Fruit fly (Drosophila melanogaster): ENCODE results near the gene CG12170.

Gene CG12170

dm6 chr3R:5671265-5671663 is 34.2 kb downstream of the CG12170 start (continued):
- no peak for TF ChIP-seq Atf3 (GFP tag; optimal IDR thresholded peaks at IDR 0.05)
- no peak for TF ChIP-seq CG11696 (GFP tag; IDR thresholded peaks at IDR 0.05)
- no peak for TF ChIP-seq zen2 (GFP tag; IDR thresholded peaks at IDR 0.05; ENCODE audit: partially characterized antibody)
- TF ChIP-seq dmrt99B (tag; optimal IDR thresholded peaks at IDR 0.05): no peak
- no peak for TF ChIP-seq CG4707 (GFP tag; optimal IDR thresholded peaks at IDR 0.05)
- TF ChIP-seq CG4617 (GFP tag; optimal IDR thresholded peaks at IDR 0.05; ENCODE audit: borderline replicate concordance): no peak
- TF ChIP-seq CG4730 (GFP tag; IDR thresholded peaks at IDR 0.05): no peak
- no peak for TF ChIP-seq gcm2 (GFP tag; optimal IDR thresholded peaks at IDR 0.05)
- no peak for TF ChIP-seq CG5953 (GFP tag; IDR thresholded peaks at IDR 0.05)
- TF ChIP-seq CG2202 (tag; optimal IDR thresholded peaks at IDR 0.05): no peak
- TF ChIP-seq Trl (optimal IDR thresholded peaks at IDR 0.05): peak in 1 of 2 experiments; percentile 32
- TF ChIP-seq Trl (GFP tag; optimal IDR thresholded peaks at IDR 0.05): no peak
- TF ChIP-seq Xrp1 (GFP tag; IDR thresholded peaks at IDR 0.05): no peak
- no peak for TF ChIP-seq unpg (GFP tag; optimal IDR thresholded peaks at IDR 0.05)
- TF ChIP-seq E2f1 (GFP tag; IDR thresholded peaks at IDR 0.05): no peak
- no peak for TF ChIP-seq jumu (GFP tag; optimal IDR thresholded peaks at IDR 0.05)
- no peak for TF ChIP-seq pfk (GFP tag; optimal IDR thresholded peaks at IDR 0.05)
- TF ChIP-seq CG8924 (tag; optimal IDR thresholded peaks at IDR 0.05): no peak
- no peak for TF ChIP-seq CG10462 (GFP tag; optimal IDR thresholded peaks at IDR 0.05)
- TF ChIP-seq sc (optimal IDR thresholded peaks at IDR 0.05): no peak
- TF ChIP-seq sc (GFP tag; optimal IDR thresholded peaks at IDR 0.05): no peak
- TF ChIP-seq CG6765 (GFP tag; optimal IDR thresholded peaks at IDR 0.05): no peak
- TF ChIP-seq Chrac-16 (GFP tag; optimal IDR thresholded peaks at IDR 0.05): no peak
- TF ChIP-seq Aef1 (GFP tag; IDR thresholded peaks at IDR 0.05): no peak
- TF ChIP-seq her (GFP tag; optimal IDR thresholded peaks at IDR 0.05): no peak
- TF ChIP-seq E2f2 (GFP tag; IDR thresholded peaks at IDR 0.05): no peak
- TF ChIP-seq CG10959 (GFP tag; IDR thresholded peaks at IDR 0.05): no peak
- TF ChIP-seq toy (GFP tag; IDR thresholded peaks at IDR 0.05): no peak
- TF ChIP-seq ken (GFP tag; IDR thresholded peaks at IDR 0.05): no peak
- no peak for TF ChIP-seq ERR (GFP tag; optimal IDR thresholded peaks at IDR 0.05)
- TF ChIP-seq hb (GFP tag; IDR thresholded peaks at IDR 0.05; ENCODE audit: partially characterized antibody): no peak
- no peak for TF ChIP-seq CG15696 (tag; optimal IDR thresholded peaks at IDR 0.05)
- no peak for TF ChIP-seq CG6254 (GFP tag; optimal IDR thresholded peaks at IDR 0.05)
- peak; percentile 25 for TF ChIP-seq sug (tag; optimal IDR thresholded peaks at IDR 0.05)
- TF ChIP-seq Hr78 (GFP tag; optimal IDR thresholded peaks at IDR 0.05): no peak
- TF ChIP-seq CG30431 (GFP tag; optimal IDR thresholded peaks at IDR 0.05): no peak
- no peak for TF ChIP-seq Bteb2 (GFP tag; optimal IDR thresholded peaks at IDR 0.05)
- no peak for TF ChIP-seq CG17186 (GFP tag; optimal IDR thresholded peaks at IDR 0.05)
- TF ChIP-seq Ravus (GFP tag; IDR thresholded peaks at IDR 0.05): no peak
- no peak for TF ChIP-seq dm (GFP tag; optimal IDR thresholded peaks at IDR 0.05)
- no peak for TF ChIP-seq PHDP (tag; optimal IDR thresholded peaks at IDR 0.05)
- no peak for TF ChIP-seq slbo (GFP tag; IDR thresholded peaks at IDR 0.05)
- no peak for TF ChIP-seq Sox100B (GFP tag; optimal IDR thresholded peaks at IDR 0.05)
- peak; percentile 24 for TF ChIP-seq sens (GFP tag)
- no peak for TF ChIP-seq CG7987 (GFP tag; optimal IDR thresholded peaks at IDR 0.05)
- no peak for TF ChIP-seq mam (GFP tag; optimal IDR thresholded peaks at IDR 0.05)
- TF ChIP-seq pan (optimal IDR thresholded peaks at IDR 0.05): no peak
- no peak for TF ChIP-seq pan (GFP tag; optimal IDR thresholded peaks at IDR 0.05 in 1 of 2, IDR thresholded peaks at IDR 0.05 in 1 of 2)
- TF ChIP-seq wdn (GFP tag; IDR thresholded peaks at IDR 0.05): no peak
